Fruit fly (Drosophila melanogaster) whole organism, embryonic: ENCODE measurements around the gene CG10274.

Source experiments
- Awh ChIP-seq: fragments of 200-800 bp; sonication (Bioruptor generic); IDR thresholded peaks from 2 replicates; pipeline ENCODE4, ENCODE4 v1.3.6; 2022; ENCODE audit warnings: missing biosample characterization, missing genetic modification characterization
- Blimp-1 ChIP-seq: fragments of 200-800 bp; sonication (Bioruptor generic); optimal IDR thresholded peaks from 3 replicates; lab custom pipeline; 2018; ENCODE audit warnings: missing biosample characterization, missing genetic modification characterization, mild to moderate bottlenecking, moderate library complexity, missing genetic modification reagents
- CG10209 ChIP-seq: fragments of 200-800 bp; sonication (Bioruptor generic); optimal IDR thresholded peaks from 3 replicates; lab custom pipeline; 2017; ENCODE audit warnings: missing biosample characterization, mild to moderate bottlenecking, missing genetic modification characterization, missing genetic modification reagents
- CG10543 ChIP-seq: fragments of 200-800 bp; sonication (Bioruptor generic); optimal IDR thresholded peaks from 3 replicates; lab custom pipeline; 2017; ENCODE audit warnings: missing biosample characterization, mild to moderate bottlenecking, missing genetic modification characterization, moderate library complexity
- CG11696 ChIP-seq: fragments of 200-800 bp; sonication (Bioruptor generic); IDR thresholded peaks from 2 replicates; pipeline ENCODE4 v1.3.6; 2022; ENCODE audit warnings: missing biosample characterization, missing genetic modification characterization
- CG1233 ChIP-seq: fragments of 200-800 bp; sonication (Bioruptor generic); optimal IDR thresholded peaks from 4 replicates; lab custom pipeline; 2018; ENCODE audit warnings: missing biosample characterization, mild to moderate bottlenecking, missing genetic modification characterization
- CG12769 ChIP-seq: fragments of 200-800 bp; sonication (Bioruptor generic); optimal IDR thresholded peaks from 2 replicates; lab custom pipeline; 2019; ENCODE audit warnings: missing biosample characterization, mild to moderate bottlenecking, missing genetic modification characterization, moderate library complexity
- CG13894 ChIP-seq: fragments of 200-800 bp; sonication (Bioruptor generic); optimal IDR thresholded peaks from 3 replicates; lab custom pipeline; 2018; ENCODE audit warnings: missing biosample characterization, mild to moderate bottlenecking, missing genetic modification characterization, moderate library complexity
- CG15073 ChIP-seq: fragments of 200-800 bp; sonication (Bioruptor generic); optimal IDR thresholded peaks from 2 replicates; lab custom pipeline; 2016; ENCODE audit warnings: missing biosample characterization, missing genetic modification characterization
- CG17385 ChIP-seq: fragments of 200-800 bp; sonication (Bioruptor generic); optimal IDR thresholded peaks from 3 replicates; lab custom pipeline; 2018; ENCODE audit warnings: missing biosample characterization, mild to moderate bottlenecking, missing genetic modification characterization
- CG18262 ChIP-seq: fragments of 200-800 bp; optimal IDR thresholded peaks from 3 replicates; lab custom pipeline; 2019; ENCODE audit warnings: missing biosample characterization, mild to moderate bottlenecking, missing genetic modification characterization, moderate library complexity
- CG30403 ChIP-seq: fragments of 200-800 bp; sonication (Bioruptor generic); optimal IDR thresholded peaks from 3 replicates; lab custom pipeline; 2016; ENCODE audit warnings: missing biosample characterization, missing genetic modification characterization
- CG34422 ChIP-seq: fragments of 200-800 bp; sonication (Bioruptor generic); IDR thresholded peaks from 3 replicates; pipeline ENCODE4 v1.3.6; 2022; ENCODE audit warnings: missing biosample characterization, missing genetic modification characterization
- CG3995 ChIP-seq: fragments of 200-800 bp; sonication (Bioruptor generic); optimal IDR thresholded peaks from 3 replicates; lab custom pipeline; 2016; ENCODE audit warnings: missing biosample characterization, missing genetic modification characterization
- CG4707 ChIP-seq: fragments of 200-800 bp; sonication (Bioruptor generic); optimal IDR thresholded peaks from 2 replicates; lab custom pipeline; 2018; ENCODE audit warnings: missing biosample characterization, mild to moderate bottlenecking, missing genetic modification characterization, moderate library complexity
- CG5180 ChIP-seq: fragments of 200-800 bp; sonication (Bioruptor generic); optimal IDR thresholded peaks from 3 replicates; lab custom pipeline; 2017; ENCODE audit warnings: missing biosample characterization, missing genetic modification characterization, mild to moderate bottlenecking, moderate library complexity, missing genetic modification reagents
- CG6791 ChIP-seq: fragments of 200-800 bp; sonication (Bioruptor generic); IDR thresholded peaks from 3 replicates; pipeline ENCODE4 v1.3.6; 2022; ENCODE audit warnings: missing biosample characterization, missing genetic modification characterization; ENCODE audit not compliant: partially characterized antibody
- CG8944 ChIP-seq: fragments of 200-800 bp; sonication (Bioruptor generic); optimal IDR thresholded peaks from 3 replicates; lab custom pipeline; 2016; ENCODE audit warnings: missing biosample characterization, missing genetic modification characterization
- Deaf1 ChIP-seq: fragments of 200-800 bp; optimal IDR thresholded peaks from 3 replicates; lab custom pipeline; 2019; ENCODE audit warnings: missing biosample characterization, mild to moderate bottlenecking, missing genetic modification characterization, moderate library complexity
- Dref ChIP-seq: fragments of 200-800 bp; sonication (Bioruptor generic); IDR thresholded peaks from 2 replicates; pipeline ENCODE4 v1.3.6; 2022; ENCODE audit warnings: missing biosample characterization, missing genetic modification characterization
- Drgx ChIP-seq: fragments of 200-800 bp; sonication (Bioruptor generic); IDR thresholded peaks from 2 replicates; pipeline ENCODE4 v1.3.6; 2022; ENCODE audit warnings: missing biosample characterization, missing genetic modification characterization
- HLH54F ChIP-seq: fragments of 200-800 bp; sonication (Bioruptor generic); optimal IDR thresholded peaks from 3 replicates; lab custom pipeline; 2016; ENCODE audit warnings: missing biosample characterization, missing genetic modification characterization
- Hsf ChIP-seq: fragments of 200-800 bp; sonication (Bioruptor generic); optimal IDR thresholded peaks from 3 replicates; lab custom pipeline; 2016; ENCODE audit warnings: missing biosample characterization, missing genetic modification characterization
- NC2α ChIP-seq: fragments of 200-800 bp; sonication (Bioruptor generic); optimal IDR thresholded peaks from 2 replicates; lab custom pipeline; 2016; ENCODE audit warnings: missing biosample characterization, missing genetic modification characterization
- Sox102F ChIP-seq: fragments of 200-800 bp; sonication (Bioruptor generic); optimal IDR thresholded peaks from 2 replicates; lab custom pipeline; 2018; ENCODE audit warnings: missing biosample characterization, mild to moderate bottlenecking, missing genetic modification characterization, moderate library complexity
- Trl ChIP-seq, 3 experiments: fragments of >200 bp in 2 of 3; fragments of 200-800 bp in 1 of 3; sonication (Bioruptor generic) in 1 of 3; optimal IDR thresholded peaks; 2 replicates in 1 of 3; 3 replicates in 2 of 3; lab custom pipeline; 2016 to 2017; ENCODE audit warnings: missing biosample characterization in 1 of 3, missing genetic modification characterization in 1 of 3
- abd-A ChIP-seq: fragments of 200-800 bp; sonication (Bioruptor generic); optimal IDR thresholded peaks from 3 replicates; lab custom pipeline; 2019; ENCODE audit warnings: missing biosample characterization, mild to moderate bottlenecking, missing genetic modification characterization, moderate library complexity
- cad ChIP-seq: fragments of >200 bp; optimal IDR thresholded peaks from 2 replicates; lab custom pipeline; 2017; ENCODE audit warnings: missing biosample characterization, missing genetic modification characterization
- chinmo ChIP-seq: fragments of 200-800 bp; sonication (Bioruptor generic); IDR thresholded peaks from 4 replicates; pipeline ENCODE4 v1.3.6; 2022; ENCODE audit warnings: missing biosample characterization, missing genetic modification characterization; ENCODE audit not compliant: partially characterized antibody
- fru ChIP-seq: fragments of >200 bp; optimal IDR thresholded peaks from 2 replicates; lab custom pipeline; 2017
- ftz-f1 ChIP-seq: fragments of 200-800 bp; sonication (Bioruptor generic); optimal IDR thresholded peaks from 2 replicates; lab custom pipeline; 2016; ENCODE audit warnings: missing biosample characterization, missing genetic modification characterization
- gcm2 ChIP-seq: fragments of 200-800 bp; sonication (Bioruptor generic); optimal IDR thresholded peaks from 2 replicates; lab custom pipeline; 2016; ENCODE audit warnings: missing biosample characterization, missing genetic modification characterization
- ham ChIP-seq: fragments of 200-800 bp; sonication (Bioruptor generic); IDR thresholded peaks from 2 replicates; pipeline ENCODE4 v1.3.6; 2022; ENCODE audit warnings: missing biosample characterization, missing genetic modification characterization
- hkb ChIP-seq, 2 experiments: fragments of 200-800 bp in 1 of 2; fragments of >200 bp in 1 of 2; sonication (Bioruptor generic) in 1 of 2; IDR thresholded peaks in 1 of 2; optimal IDR thresholded peaks in 1 of 2; 2 replicates each; pipeline versions ENCODE4 v1.3.6 to Lab custom; 2017 to 2022; ENCODE audit warnings: missing biosample characterization in 1 of 2, missing genetic modification characterization in 1 of 2
- hth ChIP-seq: fragments of >200 bp; optimal IDR thresholded peaks from 2 replicates; lab custom pipeline; 2017; ENCODE audit warnings: inconsistent platforms
- nom ChIP-seq: fragments of 200-800 bp; sonication (Bioruptor generic); optimal IDR thresholded peaks from 2 replicates; lab custom pipeline; 2017; ENCODE audit warnings: missing biosample characterization, missing genetic modification characterization, mild to moderate bottlenecking, moderate library complexity, missing genetic modification reagents
- onecut ChIP-seq: fragments of 200-800 bp; sonication (Bioruptor generic); IDR thresholded peaks from 2 replicates; pipeline ENCODE4 v1.3.6; 2022; ENCODE audit warnings: missing biosample characterization, missing genetic modification characterization
- pros ChIP-seq: fragments of 200-800 bp; sonication (Bioruptor generic); optimal IDR thresholded peaks from 3 replicates; lab custom pipeline; 2019; ENCODE audit warnings: missing biosample characterization, mild to moderate bottlenecking, missing genetic modification characterization, moderate library complexity
- repo ChIP-seq: fragments of 200-800 bp; sonication (Bioruptor generic); optimal IDR thresholded peaks from 2 replicates; lab custom pipeline; 2016; ENCODE audit warnings: missing biosample characterization, missing genetic modification characterization
- salm ChIP-seq: fragments of 200-800 bp; sonication (Bioruptor generic); optimal IDR thresholded peaks from 2 replicates; lab custom pipeline; 2018; ENCODE audit warnings: missing biosample characterization, mild to moderate bottlenecking, missing genetic modification characterization
- sd ChIP-seq: fragments of 200-800 bp; sonication (Bioruptor generic); optimal IDR thresholded peaks from 3 replicates; lab custom pipeline; 2018; ENCODE audit warnings: missing biosample characterization, mild to moderate bottlenecking, missing genetic modification characterization, moderate library complexity
- sqz ChIP-seq: fragments of 200-800 bp; sonication (Bioruptor generic); optimal IDR thresholded peaks from 3 replicates; lab custom pipeline; 2018; ENCODE audit warnings: missing biosample characterization, mild to moderate bottlenecking, missing genetic modification characterization
- vnd ChIP-seq: fragments of 200-800 bp; sonication (Bioruptor generic); IDR thresholded peaks from 3 replicates; pipeline ENCODE4 v1.3.6; 2022; ENCODE audit warnings: missing biosample characterization, missing genetic modification characterization; ENCODE audit not compliant: partially characterized antibody
- vvl ChIP-seq: fragments of 200-800 bp; sonication (Bioruptor generic); IDR thresholded peaks from 2 replicates; pipeline ENCODE4 v1.3.6; 2022; ENCODE audit warnings: missing biosample characterization, missing genetic modification characterization
- z ChIP-seq: fragments of 200-800 bp; sonication (Bioruptor generic); IDR thresholded peaks from 3 replicates; pipeline ENCODE4 v1.3.6; 2022; ENCODE audit warnings: missing biosample characterization, missing genetic modification characterization

CG10274 gene

DNA sequence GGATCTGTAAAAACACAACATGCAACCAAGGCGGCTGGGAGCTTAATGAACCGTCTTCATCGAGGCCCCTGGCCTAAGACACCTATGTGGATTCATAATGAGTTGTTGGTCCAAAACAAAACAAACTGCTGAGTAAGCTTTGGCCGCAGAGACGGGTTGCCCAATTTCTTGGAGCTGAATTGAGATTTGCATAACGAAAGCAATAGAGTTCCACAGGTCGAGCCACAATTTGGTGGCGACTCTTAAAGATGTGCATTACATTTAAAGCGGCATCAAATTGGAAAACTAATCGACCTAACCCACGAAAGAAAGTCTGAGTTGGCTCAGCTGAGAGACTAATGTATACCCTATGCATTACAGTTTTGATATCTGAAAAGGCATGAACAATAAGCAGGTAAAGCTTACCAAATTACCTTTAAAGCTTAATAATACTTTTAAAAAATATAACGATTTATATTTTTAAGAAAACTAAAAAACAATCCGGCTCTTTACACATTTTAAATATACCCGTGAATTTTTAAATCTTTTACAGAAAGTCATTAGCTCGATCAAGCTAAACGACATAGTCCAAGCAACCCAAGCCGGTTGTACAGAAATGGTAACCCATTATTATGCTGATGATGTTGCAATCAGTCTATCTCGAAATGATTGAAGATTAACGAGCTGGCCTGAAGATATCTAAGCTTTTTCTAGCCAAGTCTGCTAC lies 24.1 kb downstream of the CG10274 start, which contains the start of gene CG13297 (continued):
- TF ChIP-seq CG1233 (GFP tag; lab: Kevin White, UChicago) (peak; percentile 45), hth (no peak), CG11696 (GFP tag; lab: Robert Waterston, UW) (no peak), Dref (GFP tag; lab: Robert Waterston, UW) (no peak), Sox102F (GFP tag; lab: Kevin White, UChicago) (peak; percentile 76), Trl (optimal IDR thresholded peaks at IDR 0.05; lab: Kevin White, UChicago) (no peak), Trl (GFP tag; optimal IDR thresholded peaks at IDR 0.05; lab: Kevin White, UChicago) (no peak), CG5180 (GFP tag; lab: Kevin White, UChicago) (peak; percentile 63), HLH54F (GFP tag; lab: Kevin White, UChicago) (no peak), onecut (GFP tag; lab: Robert Waterston, UW) (no peak)

DNA sequence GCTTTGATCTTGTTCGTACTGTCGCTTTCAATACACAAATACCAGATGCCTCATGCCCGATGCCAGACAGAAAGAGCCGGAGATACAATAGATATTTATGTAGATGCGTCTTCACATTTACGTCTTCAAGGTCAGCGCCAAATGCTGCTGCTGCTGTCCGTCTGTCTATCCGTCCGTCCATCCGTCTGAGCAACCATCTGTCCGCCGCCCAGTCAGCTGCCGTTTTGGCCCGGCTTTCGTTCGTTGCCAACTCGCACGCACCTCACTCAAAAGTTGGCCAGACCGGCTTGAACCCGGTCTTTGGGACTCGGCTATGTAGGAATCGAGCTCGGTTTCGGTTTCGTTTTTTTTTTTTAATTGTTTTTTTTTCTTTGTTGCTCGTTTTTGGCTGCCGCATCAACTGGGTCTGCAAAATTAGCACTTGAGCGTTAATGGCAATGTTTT lies 26.7 kb downstream of the CG10274 start:
- TF ChIP-seq hkb (optimal IDR thresholded peaks at IDR 0.05; lab: Kevin White, UChicago), result no peak
- TF ChIP-seq hkb (GFP tag; IDR thresholded peaks at IDR 0.05; lab: Robert Waterston, UW), result no peak
- no peak for TF ChIP-seq CG30403 (GFP tag; lab: Kevin White, UChicago)
- no peak for TF ChIP-seq NC2α (GFP tag; lab: Kevin White, UChicago)
- TF ChIP-seq CG34422 (GFP tag; lab: Robert Waterston, UW), result no peak
- TF ChIP-seq salm (tag; lab: Kevin White, UChicago), result no peak
- peak; percentile 86 for TF ChIP-seq Blimp-1 (GFP tag; lab: Kevin White, UChicago)
- TF ChIP-seq Deaf1 (tag; lab: Kevin White, UChicago), result peak; percentile 63
- TF ChIP-seq CG18262 (tag; lab: Kevin White, UChicago), result no peak
- TF ChIP-seq CG15073 (GFP tag; lab: Kevin White, UChicago), result no peak
- peak; percentile 74 for TF ChIP-seq CG12769 (tag; lab: Kevin White, UChicago)
- TF ChIP-seq pros (GFP tag; lab: Kevin White, UChicago), result peak; percentile 99
- TF ChIP-seq repo (GFP tag; lab: Kevin White, UChicago), result no peak
- peak; percentile 48 for TF ChIP-seq CG10209 (GFP tag; lab: Kevin White, UChicago)
- peak; percentile 36 for TF ChIP-seq CG10543 (GFP tag; lab: Kevin White, UChicago)
- TF ChIP-seq gcm2 (GFP tag; lab: Kevin White, UChicago), result no peak
- no peak for TF ChIP-seq Hsf
- TF ChIP-seq CG6791 (GFP tag; lab: Robert Waterston, UW), result 0 out of 3 replicates have a peak, but pooled peaks have one; percentile 6
- TF ChIP-seq CG8944 (GFP tag; lab: Kevin White, UChicago), result no peak
- TF ChIP-seq ftz-f1 (GFP tag; lab: Kevin White, UChicago), result peak; percentile 71
- peak; percentile 33 for TF ChIP-seq sqz
- TF ChIP-seq sd (tag; lab: Kevin White, UChicago), result peak; percentile 82
- no peak for TF ChIP-seq ham
- TF ChIP-seq CG13894 (tag; lab: Kevin White, UChicago), result peak; percentile 50
- TF ChIP-seq abd-A, result peak; percentile 71
- no peak for TF ChIP-seq fru
- no peak for TF ChIP-seq CG4707
- peak; percentile 67; the same call in 2 of the 3 replicates for TF ChIP-seq z (GFP tag; lab: Robert Waterston, UW)
- no peak for TF ChIP-seq Dref (GFP tag; lab: Robert Waterston, UW)
- no peak for TF ChIP-seq cad (GFP tag; lab: Kevin White, UChicago)
- TF ChIP-seq vvl (GFP tag; lab: Robert Waterston, UW), result 0 out of 2 replicates have a peak, but pooled peaks have one; percentile 59
- peak; percentile 98 for TF ChIP-seq chinmo (GFP tag; lab: Robert Waterston, UW)
- TF ChIP-seq Drgx, result peak; percentile 37; the same call in 1 of the 2 replicates
- TF ChIP-seq vnd (GFP tag; lab: Robert Waterston, UW), result no peak
- no peak for TF ChIP-seq CG17385 (GFP tag; lab: Kevin White, UChicago)
- no peak for TF ChIP-seq CG3995 (GFP tag; lab: Kevin White, UChicago)
- no peak for TF ChIP-seq Awh (GFP tag; lab: Robert Waterston, UW)
- TF ChIP-seq nom (GFP tag; lab: Kevin White, UChicago), result peak; percentile 96
